Fruit fly (Drosophila melanogaster) whole organism, embryonic: Measurements from ENCODE around the gene Alg2.

Experiments used
- CG10543 ChIP-seq: fragments of 200-800 bp; sonication (Bioruptor generic); optimal IDR thresholded peaks from 3 replicates; lab custom pipeline; 2017; ENCODE audit warnings: missing biosample characterization, mild to moderate bottlenecking, missing genetic modification characterization, moderate library complexity
- CG11093 ChIP-seq: fragments of 200-800 bp; sonication (Bioruptor generic); IDR thresholded peaks from 3 replicates; pipeline ENCODE4 v1.3.6; 2022; ENCODE audit warnings: missing biosample characterization, missing genetic modification characterization
- CG16813 ChIP-seq: fragments of 200-800 bp; sonication (Bioruptor generic); IDR thresholded peaks from 3 replicates; pipeline ENCODE4 v1.3.6; 2022; ENCODE audit warnings: missing biosample characterization, missing genetic modification characterization; ENCODE audit not compliant: partially characterized antibody
- Max ChIP-seq: fragments of 200-800 bp; sonication (Bioruptor generic); optimal IDR thresholded peaks from 2 replicates; lab custom pipeline; 2016; ENCODE audit warnings: missing biosample characterization, mild to moderate bottlenecking, missing genetic modification characterization
- gsb ChIP-seq: fragments of 200-800 bp; sonication (Bioruptor generic); IDR thresholded peaks from 2 replicates; pipeline ENCODE4 v1.3.6; 2022; ENCODE audit warnings: missing biosample characterization, missing genetic modification characterization

Alg2 gene

DNA sequence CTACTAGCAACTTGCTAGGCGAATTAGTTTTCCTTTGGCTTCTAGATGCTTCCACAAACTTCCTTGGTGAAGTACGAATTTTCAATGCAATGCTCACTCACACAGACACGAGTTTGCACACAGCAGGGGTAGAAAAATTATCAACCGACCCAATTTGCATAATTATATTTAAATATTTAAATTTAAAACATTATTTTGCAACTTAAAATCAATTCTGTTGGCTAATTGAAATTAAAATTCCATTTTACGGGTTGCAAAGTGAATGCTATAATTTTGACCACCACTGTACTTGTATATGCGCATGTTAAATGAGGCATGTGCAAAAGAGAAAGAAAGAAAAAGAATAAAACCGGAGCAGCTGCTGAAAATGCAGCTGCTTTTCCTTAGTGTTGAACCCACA, 50.5 kb downstream of the Alg2 start (continued):
- TF ChIP-seq CG10543 (GFP tag; lab: Kevin White, UChicago) (peak; percentile 59), CG11093 (GFP tag; lab: Robert Waterston, UW) (peak; percentile 88), CG16813 (GFP tag; lab: Robert Waterston, UW) (no peak), gsb (GFP tag; lab: Robert Waterston, UW) (peak; percentile 93), Max (GFP tag; lab: Kevin White, UChicago) (peak; percentile 86)
